Worm (Caenorhabditis elegans): ENCODE results near the gene igdb-2.
"Not testable (repeated sequence)": the region's sequence is repeated elsewhere in the genome, so short reads cannot be mapped to it uniquely, and the experiment has no call there.

Gene igdb-2

ce11 chrIV:12456613-12457012 is 11.8 kb upstream of the igdb-2 start, which contains the start of gene C25G4.7:
C25G4.7 (plus strand) TSS chrIV:12456913.
- TF ChIP-seq F13C5.2 (tag; optimal IDR thresholded peaks at IDR 0.05) (no peak), ceh-13 (GFP tag; optimal IDR thresholded peaks at IDR 0.05) (no peak), ama-1 (optimal IDR thresholded peaks at IDR 0.05) (no peak), ets-7 (tag; optimal IDR thresholded peaks at IDR 0.05) (no peak), flt-1 (GFP tag; IDR thresholded peaks at IDR 0.05) (no peak), hmg-4 (GFP tag; optimal IDR thresholded peaks at IDR 0.05) (no peak), tra-4 (tag; optimal IDR thresholded peaks at IDR 0.05) (no peak), pes-1 (GFP tag; IDR thresholded peaks at IDR 0.05) (no peak), B0310.2 (tag; optimal IDR thresholded peaks at IDR 0.05) (no peak), sea-1 (GFP tag; conservative IDR thresholded peaks at IDR 0.05) (no peak), tbx-11 (GFP tag; IDR thresholded peaks at IDR 0.05) (no peak), hnd-1 (tag; optimal IDR thresholded peaks at IDR 0.05) (no peak), scrt-1 (GFP tag; IDR thresholded peaks at IDR 0.05) (no peak), aly-1 (tag; optimal IDR thresholded peaks at IDR 0.05) (no peak), ceh-36 (tag; optimal IDR thresholded peaks at IDR 0.05) (no peak), tbx-37 (GFP tag; conservative IDR thresholded peaks at IDR 0.05) (no peak), hmbx-1 (tag; optimal IDR thresholded peaks at IDR 0.05) (no peak)

ce11 chrIV:12463370-12463769 is 5.1 kb upstream of the igdb-2 start, which contains the start of gene C25G4.8:
C25G4.8 (minus strand) TSS chrIV:12463470.
- TF ChIP-seq scrt-1 (GFP tag; IDR thresholded peaks at IDR 0.05) (no peak), aly-1 (tag; optimal IDR thresholded peaks at IDR 0.05) (no peak), ets-7 (tag; optimal IDR thresholded peaks at IDR 0.05) (no peak), ceh-36 (tag; optimal IDR thresholded peaks at IDR 0.05) (no peak), ceh-13 (GFP tag; optimal IDR thresholded peaks at IDR 0.05) (no peak), F13C5.2 (tag; optimal IDR thresholded peaks at IDR 0.05) (no peak), ama-1 (optimal IDR thresholded peaks at IDR 0.05) (no peak), B0310.2 (tag; optimal IDR thresholded peaks at IDR 0.05) (no peak), tbx-37 (GFP tag; conservative IDR thresholded peaks at IDR 0.05) (no peak), hmbx-1 (tag; optimal IDR thresholded peaks at IDR 0.05) (no peak)

DNA sequence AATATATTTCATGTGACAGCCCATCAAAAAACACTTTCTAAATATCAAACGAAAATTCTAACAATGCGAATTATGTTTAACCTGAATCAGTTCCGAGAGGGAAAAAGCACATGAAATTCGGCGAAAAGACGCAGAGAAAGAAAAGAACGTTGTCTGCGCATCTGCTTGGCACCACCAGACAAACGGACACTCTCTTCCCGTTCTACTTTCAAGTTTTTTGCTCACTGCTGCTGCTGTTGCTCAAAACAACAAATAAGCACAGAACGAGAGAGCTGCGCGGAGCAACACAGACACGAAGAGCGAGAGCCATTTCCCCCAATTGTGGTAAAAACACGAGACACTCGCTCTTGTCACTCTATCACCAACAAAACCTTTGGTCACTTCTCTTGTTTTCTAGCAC is 3.6 kb upstream of the igdb-2 start:
- TF ChIP-seq ceh-13 (GFP tag; optimal IDR thresholded peaks at IDR 0.05) (no peak), F13C5.2 (tag; optimal IDR thresholded peaks at IDR 0.05) (no peak), tra-4 (tag; optimal IDR thresholded peaks at IDR 0.05) (no peak), hmg-4 (GFP tag; optimal IDR thresholded peaks at IDR 0.05) (no peak), tbx-11 (GFP tag; IDR thresholded peaks at IDR 0.05) (no peak), sea-1 (GFP tag; conservative IDR thresholded peaks at IDR 0.05) (no peak), scrt-1 (GFP tag; IDR thresholded peaks at IDR 0.05) (no peak), B0310.2 (tag; optimal IDR thresholded peaks at IDR 0.05) (no peak), tbx-37 (GFP tag; conservative IDR thresholded peaks at IDR 0.05) (no peak), aly-1 (tag; optimal IDR thresholded peaks at IDR 0.05) (no peak), hmbx-1 (tag; optimal IDR thresholded peaks at IDR 0.05) (no peak)

- no peak for TF ChIP-seq tra-4 (tag; optimal IDR thresholded peaks at IDR 0.05)
- TF ChIP-seq hmbx-1 (tag; optimal IDR thresholded peaks at IDR 0.05): no peak
- no peak for TF ChIP-seq hnd-1 (tag; optimal IDR thresholded peaks at IDR 0.05)
- no peak for TF ChIP-seq hmg-4 (GFP tag; optimal IDR thresholded peaks at IDR 0.05)
- no peak for TF ChIP-seq tbx-37 (GFP tag; conservative IDR thresholded peaks at IDR 0.05)
- no peak for TF ChIP-seq scrt-1 (GFP tag; IDR thresholded peaks at IDR 0.05)
- no peak for TF ChIP-seq aly-1 (tag; optimal IDR thresholded peaks at IDR 0.05)
- TF ChIP-seq ama-1 (optimal IDR thresholded peaks at IDR 0.05): no peak
- no peak for TF ChIP-seq pes-1 (GFP tag; IDR thresholded peaks at IDR 0.05)
- TF ChIP-seq ceh-13 (GFP tag; optimal IDR thresholded peaks at IDR 0.05): no peak
- no peak for TF ChIP-seq ceh-36 (tag; optimal IDR thresholded peaks at IDR 0.05)
These were observed 698 bp upstream of the igdb-2 start for ce11 chrIV:12467761-12468160.

DNA sequence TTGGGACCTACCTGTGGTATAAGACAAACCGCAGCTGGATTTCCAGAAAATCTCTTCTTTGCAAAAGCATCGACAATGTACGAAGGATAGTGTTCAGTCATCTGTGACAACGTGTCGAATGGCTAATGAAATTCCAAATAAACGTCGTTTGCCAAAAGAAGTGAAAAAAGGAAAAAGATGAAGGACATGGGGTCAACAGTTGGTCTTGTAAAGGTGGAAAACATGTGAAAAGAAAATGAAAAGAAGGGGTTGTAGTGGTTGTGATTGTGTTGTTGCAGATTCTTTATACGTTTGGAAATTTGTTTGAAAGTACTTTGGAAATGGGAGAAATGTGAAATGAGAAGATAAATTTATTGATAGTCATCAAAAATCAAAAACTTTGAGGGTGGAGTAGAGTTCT is 8.5 kb downstream of the igdb-2 start, which contains the start of gene T04A11.1:
Gene T04A11.1, minus strand, starts transcription at position 101 of the 400 bp plus-strand sequence.
- TF ChIP-seq ceh-36 (tag; optimal IDR thresholded peaks at IDR 0.05); hmg-4 (GFP tag; optimal IDR thresholded peaks at IDR 0.05); scrt-1 (GFP tag; IDR thresholded peaks at IDR 0.05): not testable (repeated sequence)

ce11 chrIV:12478711-12479110 is 10.3 kb downstream of the igdb-2 start, which contains the start of gene igdb-1:
igdb-1 (plus strand) TSS chrIV:12479011.
- TF ChIP-seq sea-1 (GFP tag; conservative IDR thresholded peaks at IDR 0.05); tra-4 (tag; optimal IDR thresholded peaks at IDR 0.05); ceh-13 (GFP tag; optimal IDR thresholded peaks at IDR 0.05): not testable (repeated sequence)

ce11 chrIV:12484479-12484878 is 16.0 kb downstream of the igdb-2 start, which contains the start of gene T04A11.4:
T04A11.4 (minus strand) TSS chrIV:12484579.
- TF ChIP-seq tbx-37 (GFP tag; conservative IDR thresholded peaks at IDR 0.05); ets-7 (tag; optimal IDR thresholded peaks at IDR 0.05); B0310.2 (tag; optimal IDR thresholded peaks at IDR 0.05): not testable (repeated sequence)

ce11 chrIV:12487194-12487593 is 18.7 kb downstream of the igdb-2 start, which contains the start of gene sru-26:
sru-26 (plus strand) TSS chrIV:12487494.
- TF ChIP-seq tbx-11 (GFP tag; IDR thresholded peaks at IDR 0.05) (no peak), tbx-37 (GFP tag; conservative IDR thresholded peaks at IDR 0.05) (no peak)

DNA sequence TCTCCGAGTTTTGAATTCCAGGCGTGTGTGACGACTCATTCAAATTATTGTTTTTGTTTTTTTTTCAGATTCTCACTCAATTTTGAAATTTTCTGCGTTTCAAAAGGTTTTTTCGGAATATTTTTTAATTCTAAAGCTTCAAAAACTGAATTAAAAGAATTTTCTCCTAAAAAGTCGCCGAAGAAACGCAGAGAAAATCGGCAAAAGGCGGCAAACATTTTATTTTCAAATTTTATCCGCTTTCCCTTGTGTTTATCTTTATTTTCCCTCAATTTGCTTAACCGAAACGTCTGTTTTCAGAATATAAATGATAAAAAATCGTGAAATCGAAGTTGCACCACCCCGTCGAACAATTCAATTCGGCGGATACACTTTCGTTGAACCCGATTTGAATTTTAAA is 22.0 kb downstream of the igdb-2 start, which contains the start of gene him-6:
Gene him-6, plus strand, starts transcription at position 301 of the 400 bp plus-strand sequence.
- TF ChIP-seq ceh-36 (tag; optimal IDR thresholded peaks at IDR 0.05) (no peak), hmbx-1 (tag; optimal IDR thresholded peaks at IDR 0.05) (no peak), pes-1 (GFP tag; IDR thresholded peaks at IDR 0.05) (no peak), tbx-11 (GFP tag; IDR thresholded peaks at IDR 0.05) (no peak), ama-1 (optimal IDR thresholded peaks at IDR 0.05) (no peak), ets-7 (tag; optimal IDR thresholded peaks at IDR 0.05) (no peak), aly-1 (tag; optimal IDR thresholded peaks at IDR 0.05) (no peak), ceh-13 (GFP tag; optimal IDR thresholded peaks at IDR 0.05) (no peak), scrt-1 (GFP tag; IDR thresholded peaks at IDR 0.05) (no peak), sea-1 (GFP tag; conservative IDR thresholded peaks at IDR 0.05) (no peak), hnd-1 (tag; optimal IDR thresholded peaks at IDR 0.05) (no peak), tbx-37 (GFP tag; conservative IDR thresholded peaks at IDR 0.05) (no peak), tra-4 (tag; optimal IDR thresholded peaks at IDR 0.05) (no peak)

All from whole organism, early embryonic.